Worm (Caenorhabditis elegans): ENCODE measurements around the gene ZK328.6.
A peak's percentile ranks its signal among the peaks of the same experiment; 100 is the strongest.

ZK328.6 gene

ce11 chrIII:5980274-5980918 is 50.0 kb downstream of the ZK328.6 start:
- peak; percentile 8 for TF ChIP-seq sma-9 (GFP tag; optimal IDR thresholded peaks at IDR 0.05)
- no peak for TF ChIP-seq sma-9 (tag; optimal IDR thresholded peaks at IDR 0.05)
- TF ChIP-seq unc-62 (GFP tag; optimal IDR thresholded peaks at IDR 0.05), result no peak
- TF ChIP-seq F13H6.1 (tag; optimal IDR thresholded peaks at IDR 0.05), result peak; percentile 29

Measured in whole organism, L2 larva.